Fruit fly (Drosophila melanogaster): ENCODE data around the gene Rpn9.

dm6 chr3R:23696145-23696544 lies 37.1 kb downstream of the Rpn9 start, which contains the start of gene CG10252:
- TF ChIP-seq h (optimal IDR thresholded peaks at IDR 0.05), result no peak
- TF ChIP-seq insv (optimal IDR thresholded peaks at IDR 0.05), result no peak
- TF ChIP-seq Sin3A (optimal IDR thresholded peaks at IDR 0.05), result no peak

Data from Kc167 (cell line).